Worm (Caenorhabditis elegans) whole organism, L3 larva: ENCODE data around the gene thoc-5.

Source experiments
- R02D3.7 ChIP-seq: fragments of 150-350 bp; optimal IDR thresholded peaks from 2 replicates; lab custom pipeline; 2014; ENCODE audit warnings: missing biosample characterization, missing genetic modification characterization
- ZK546.5 ChIP-seq: sonication (generic microtip); optimal IDR thresholded peaks from 2 replicates; lab custom pipeline; 2017; ENCODE audit warnings: missing biosample characterization, missing genetic modification characterization
- ama-1 ChIP-seq: fragments of 150-350 bp; optimal IDR thresholded peaks from 2 replicates; lab custom pipeline; 2018
- ceh-16 ChIP-seq: sonication (generic microtip); optimal IDR thresholded peaks from 2 replicates; lab custom pipeline; 2017; ENCODE audit warnings: missing biosample characterization, missing genetic modification characterization
- ceh-82 ChIP-seq: fragments of 150-350 bp; optimal IDR thresholded peaks from 2 replicates; lab custom pipeline; 2014; ENCODE audit warnings: missing biosample characterization, missing genetic modification characterization
- ceh-9 ChIP-seq: sonication (generic microtip); optimal IDR thresholded peaks from 2 replicates; lab custom pipeline; 2018; ENCODE audit warnings: missing biosample characterization, missing genetic modification characterization
- elt-1 ChIP-seq: fragments of 150-350 bp; optimal IDR thresholded peaks from 2 replicates; lab custom pipeline; 2014; ENCODE audit warnings: missing biosample characterization, missing genetic modification characterization
- elt-2 ChIP-seq: sonication (generic microtip); optimal IDR thresholded peaks from 2 replicates; lab custom pipeline; 2016; ENCODE audit warnings: missing genetic modification reagents, mild to moderate bottlenecking, missing genetic modification characterization, missing compliant biosample characterization
- eor-1 ChIP-seq, 2 experiments: fragments of 150-350 bp; optimal IDR thresholded peaks; 2 replicates each; lab custom pipeline; 2014 to 2018; ENCODE audit warnings: missing biosample characterization in 2 of 2, missing genetic modification characterization in 2 of 2
- fos-1 ChIP-seq: fragments of 150-350 bp; optimal IDR thresholded peaks from 2 replicates; lab custom pipeline; 2014; ENCODE audit warnings: missing biosample characterization, missing genetic modification characterization
- hmg-11 ChIP-seq: sonication (generic microtip); optimal IDR thresholded peaks from 2 replicates; lab custom pipeline; 2016; ENCODE audit warnings: missing genetic modification characterization, missing compliant biosample characterization
- jun-1 ChIP-seq: fragments of 150-350 bp; optimal IDR thresholded peaks from 2 replicates; lab custom pipeline; 2014; ENCODE audit warnings: missing biosample characterization, missing genetic modification reagents, missing genetic modification characterization
- lin-39 ChIP-seq: fragments of 150-350 bp; optimal IDR thresholded peaks from 2 replicates; lab custom pipeline; 2018; ENCODE audit warnings: missing biosample characterization, missing genetic modification reagents, missing genetic modification characterization
- lsy-12 ChIP-seq: sonication (generic microtip); optimal IDR thresholded peaks from 2 replicates; lab custom pipeline; 2016; ENCODE audit warnings: mild to moderate bottlenecking, missing genetic modification characterization, missing compliant biosample characterization
- nfya-1 ChIP-seq: sonication (generic microtip); optimal IDR thresholded peaks from 2 replicates; lab custom pipeline; 2017; ENCODE audit warnings: missing genetic modification characterization, mild to moderate bottlenecking, missing compliant biosample characterization, antibody characterized with exemption, moderate library complexity; ENCODE audit not compliant: insufficient read depth
- nhr-11 ChIP-seq: fragments of 150-350 bp; optimal IDR thresholded peaks from 2 replicates; lab custom pipeline; 2014; ENCODE audit warnings: missing biosample characterization, missing genetic modification characterization
- nhr-12 ChIP-seq: fragments of 150-350 bp; optimal IDR thresholded peaks from 2 replicates; lab custom pipeline; 2014; ENCODE audit warnings: missing biosample characterization, missing genetic modification characterization
- nhr-23 ChIP-seq: fragments of 150-350 bp; optimal IDR thresholded peaks from 2 replicates; lab custom pipeline; 2014; ENCODE audit warnings: missing biosample characterization, missing genetic modification reagents, missing genetic modification characterization
- nhr-28 ChIP-seq: fragments of 150-350 bp; optimal IDR thresholded peaks from 2 replicates; lab custom pipeline; 2014; ENCODE audit warnings: missing biosample characterization, missing genetic modification characterization
- nhr-43 ChIP-seq: sonication (generic microtip); optimal IDR thresholded peaks from 2 replicates; lab custom pipeline; 2016; ENCODE audit warnings: mild to moderate bottlenecking, missing genetic modification characterization, missing compliant biosample characterization; ENCODE audit not compliant: poor library complexity, severe bottlenecking
- nhr-76 ChIP-seq: fragments of 150-350 bp; sonication (generic microtip); optimal IDR thresholded peaks from 5 replicates; lab custom pipeline; 2014; ENCODE audit warnings: missing biosample characterization, missing genetic modification characterization
- nhr-77 ChIP-seq: fragments of 150-350 bp; optimal IDR thresholded peaks from 2 replicates; lab custom pipeline; 2014; ENCODE audit warnings: missing biosample characterization, missing genetic modification characterization
- pha-4 ChIP-seq: fragments of 150-350 bp; optimal IDR thresholded peaks from 2 replicates; lab custom pipeline; 2014; ENCODE audit warnings: missing biosample characterization, missing genetic modification reagents, missing genetic modification characterization
- pqm-1 ChIP-seq: fragments of 150-350 bp; optimal IDR thresholded peaks from 2 replicates; lab custom pipeline; 2017; ENCODE audit warnings: missing biosample characterization, missing genetic modification characterization, inconsistent platforms
- sea-2 ChIP-seq: fragments of 150-350 bp; sonication (generic microtip); optimal IDR thresholded peaks from 4 replicates; lab custom pipeline; 2014; ENCODE audit warnings: missing biosample characterization, missing genetic modification reagents, missing genetic modification characterization
- skn-1 ChIP-seq: fragments of 150-350 bp; optimal IDR thresholded peaks from 2 replicates; lab custom pipeline; 2014; ENCODE audit warnings: missing biosample characterization, missing genetic modification characterization
- tbx-2 ChIP-seq: sonication (generic microtip); optimal IDR thresholded peaks from 2 replicates; lab custom pipeline; 2016; ENCODE audit warnings: mild to moderate bottlenecking, missing genetic modification characterization, missing compliant biosample characterization
- unc-39 ChIP-seq: sonication (generic microtip); optimal IDR thresholded peaks from 4 replicates; lab custom pipeline; 2017; ENCODE audit warnings: missing biosample characterization, missing genetic modification characterization
- zag-1 ChIP-seq: fragments of 150-350 bp; optimal IDR thresholded peaks from 2 replicates; lab custom pipeline; 2014; ENCODE audit warnings: missing biosample characterization, missing genetic modification characterization
- ztf-11 ChIP-seq: fragments of 150-350 bp; optimal IDR thresholded peaks from 2 replicates; lab custom pipeline; 2014; ENCODE audit warnings: missing biosample characterization, missing genetic modification characterization
- ztf-4 ChIP-seq: fragments of 150-350 bp; optimal IDR thresholded peaks from 2 replicates; lab custom pipeline; 2014; ENCODE audit warnings: missing biosample characterization, missing genetic modification characterization

The thoc-5 gene

DNA sequence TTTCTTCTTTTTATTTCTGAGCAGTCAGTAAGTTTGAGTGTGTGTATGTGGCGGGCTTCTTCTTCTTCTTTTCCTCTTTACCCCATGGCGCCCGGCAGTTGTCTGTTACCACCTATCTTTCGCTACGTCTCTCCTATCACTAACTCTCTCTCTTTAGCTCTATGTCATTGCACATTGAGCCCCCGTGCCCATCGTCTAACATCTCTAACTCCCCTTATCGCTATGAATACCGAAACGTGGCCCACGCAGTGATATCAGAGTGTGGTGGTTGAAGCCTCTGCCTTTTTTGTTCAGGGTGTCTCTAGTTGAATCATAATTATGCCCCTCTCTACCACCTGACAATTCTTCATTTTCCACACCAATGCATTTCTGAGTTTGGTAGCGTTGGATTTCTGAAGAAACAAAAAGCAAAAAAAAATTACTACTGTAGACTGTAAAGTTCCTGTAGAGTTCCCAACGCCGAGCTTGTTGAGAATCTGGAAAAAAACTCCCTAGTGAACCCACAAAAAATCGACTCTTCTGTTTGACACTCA lies 14.6 kb downstream of the thoc-5 start:
- no peak for TF ChIP-seq ama-1 (lab: Kevin White, UChicago)
- peak; percentile 76 for TF ChIP-seq elt-2 (tag; lab: Kevin White, UChicago)

DNA sequence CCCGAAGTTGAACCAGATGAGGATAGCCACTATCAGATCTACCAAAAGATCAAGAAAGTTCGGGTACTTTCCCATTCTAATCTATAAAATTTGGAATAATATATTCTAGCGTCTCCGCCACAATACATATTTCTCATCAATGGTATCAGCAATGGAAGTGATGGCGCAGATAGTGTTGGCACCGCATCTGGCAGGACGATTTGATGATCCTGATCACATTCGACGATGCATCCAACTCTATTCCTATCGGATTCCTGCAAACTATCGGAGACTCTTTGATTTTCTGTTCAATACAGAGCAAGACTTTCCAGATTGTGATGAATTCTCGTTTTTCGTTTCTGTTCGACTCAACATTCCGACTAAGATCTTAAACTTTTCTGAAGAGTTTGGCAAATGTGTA lies 19.8 kb downstream of the thoc-5 start:
- no peak for TF ChIP-seq eor-1 (tag; optimal IDR thresholded peaks at IDR 0.05; lab: Kevin White, UChicago)
- TF ChIP-seq unc-39 (tag; lab: Kevin White, UChicago), result no peak
- no peak for TF ChIP-seq nhr-11 (tag; lab: Kevin White, UChicago)
- TF ChIP-seq lin-39, result no peak
- TF ChIP-seq lsy-12 (tag; lab: Kevin White, UChicago), result no peak
- no peak for TF ChIP-seq ceh-9 (tag; lab: Kevin White, UChicago)
- TF ChIP-seq zag-1, result no peak
- TF ChIP-seq nhr-23 (tag; lab: Kevin White, UChicago), result no peak
- TF ChIP-seq nhr-76 (tag; lab: Kevin White, UChicago), result no peak
- TF ChIP-seq ztf-11 (tag; lab: Kevin White, UChicago), result no peak

- no peak for TF ChIP-seq lsy-12 (tag; lab: Kevin White, UChicago)
- no peak for TF ChIP-seq ztf-11 (tag; lab: Kevin White, UChicago)
- TF ChIP-seq nhr-77 (tag; lab: Kevin White, UChicago), result no peak
- TF ChIP-seq nhr-11 (tag; lab: Kevin White, UChicago), result no peak
- TF ChIP-seq elt-1 (tag; lab: Kevin White, UChicago), result no peak
Observed at ce11 chrIII:5326323-5326722, 22.9 kb downstream of the thoc-5 start, which contains the start of gene sorf-2. TSS of gene sorf-2 (plus strand) at chrIII:5326623.

DNA sequence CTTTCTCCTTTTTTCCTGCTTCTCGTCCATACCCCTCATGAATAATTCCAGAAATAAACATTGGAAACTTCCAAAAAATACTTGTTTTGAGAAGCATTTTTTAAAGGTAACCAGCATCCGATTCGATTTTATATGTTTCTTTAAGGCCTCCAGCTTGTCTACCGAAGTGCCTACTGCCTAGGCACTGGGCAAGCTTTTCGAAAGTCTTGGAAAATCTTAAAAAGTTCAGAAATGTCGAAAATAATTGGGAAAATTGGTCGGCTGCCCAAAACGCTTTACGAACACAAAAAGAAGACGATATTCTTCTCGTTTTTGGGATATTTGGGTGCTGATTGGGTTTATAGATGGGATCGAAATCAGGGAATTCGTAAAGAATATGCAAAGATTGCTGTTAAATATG lies 27.5 kb downstream of the thoc-5 start, which contains the start of gene F52C9.3:
Gene F52C9.3, plus strand, starts transcription at position 225 of the 400 bp plus-strand sequence.
- no peak for TF ChIP-seq ZK546.5 (tag; lab: Kevin White, UChicago)
- TF ChIP-seq lsy-12 (tag; lab: Kevin White, UChicago), result no peak
- no peak for TF ChIP-seq nhr-77 (tag; lab: Kevin White, UChicago)
- no peak for TF ChIP-seq nhr-28
- no peak for TF ChIP-seq ztf-4 (tag; lab: Kevin White, UChicago)
- TF ChIP-seq ceh-82, result no peak
- no peak for TF ChIP-seq nhr-23 (tag; lab: Kevin White, UChicago)
- TF ChIP-seq pqm-1 (tag; lab: Kevin White, UChicago), result no peak
- TF ChIP-seq nhr-12 (tag; lab: Kevin White, UChicago), result no peak
- no peak for TF ChIP-seq fos-1 (tag; lab: Kevin White, UChicago)
- TF ChIP-seq jun-1 (tag; lab: Kevin White, UChicago), result no peak
- no peak for TF ChIP-seq pha-4 (tag; lab: Kevin White, UChicago)
- no peak for TF ChIP-seq hmg-11 (tag; lab: Kevin White, UChicago)
- TF ChIP-seq tbx-2 (tag; lab: Kevin White, UChicago), result no peak
- no peak for TF ChIP-seq nhr-76 (tag; lab: Kevin White, UChicago)
- TF ChIP-seq skn-1, result no peak
- no peak for TF ChIP-seq nfya-1
- TF ChIP-seq ceh-16, result no peak

DNA sequence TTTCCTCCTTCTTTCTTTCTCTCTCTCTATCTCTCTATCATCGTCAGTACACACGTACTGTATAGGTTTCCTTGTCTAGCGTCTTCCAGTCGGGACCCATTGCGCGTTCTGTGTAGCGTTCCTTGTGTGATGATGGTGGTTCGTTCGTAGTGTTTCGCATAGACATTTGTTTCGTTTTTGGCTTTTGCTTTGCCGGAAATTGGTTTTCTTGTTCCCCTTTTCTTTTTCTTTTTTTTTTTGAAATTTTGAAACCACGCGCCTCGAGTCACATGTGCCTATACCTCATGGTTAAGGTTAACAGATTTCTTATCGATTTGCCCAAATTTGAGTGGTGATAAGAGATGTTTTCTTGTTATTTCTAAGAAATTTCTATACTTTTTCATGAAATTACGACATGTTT lies 30.6 kb downstream of the thoc-5 start:
- TF ChIP-seq nhr-43 (tag; lab: Kevin White, UChicago) (no peak), unc-39 (tag; lab: Kevin White, UChicago) (no peak), R02D3.7 (tag; lab: Kevin White, UChicago) (no peak), ZK546.5 (tag; lab: Kevin White, UChicago) (no peak), hmg-11 (tag; lab: Kevin White, UChicago) (no peak), nhr-28 (no peak), fos-1 (tag; lab: Kevin White, UChicago) (no peak), sea-2 (no peak), nhr-11 (tag; lab: Kevin White, UChicago) (no peak), ceh-82 (no peak), ceh-16 (no peak), pha-4 (tag; lab: Kevin White, UChicago) (peak; percentile 5), zag-1 (no peak), pqm-1 (tag; lab: Kevin White, UChicago) (peak; percentile 61), ztf-4 (tag; lab: Kevin White, UChicago) (no peak), ztf-11 (tag; lab: Kevin White, UChicago) (no peak), elt-2 (tag; lab: Kevin White, UChicago) (peak; percentile 49)
